Worm (Caenorhabditis elegans) whole organism, L1 larva: ENCODE data around the gene zyg-9.

Experiments used
- C04F5.9 ChIP-seq: sonication (generic microtip); optimal IDR thresholded peaks from 2 replicates; lab custom pipeline; 2016; ENCODE audit warnings: missing genetic modification characterization, missing compliant biosample characterization
- ama-1 ChIP-seq: fragments of 150-350 bp; optimal IDR thresholded peaks from 2 replicates; lab custom pipeline; 2014
- egl-27 ChIP-seq, 2 experiments: fragments of 150-350 bp in 1 of 2; sonication (generic microtip); optimal IDR thresholded peaks; 3 replicates each; lab custom pipeline; 2017 to 2018; ENCODE audit warnings: missing biosample characterization in 2 of 2, missing genetic modification characterization in 2 of 2, missing genetic modification reagents in 2 of 2
- elt-2 ChIP-seq: sonication (generic microtip); optimal IDR thresholded peaks from 2 replicates; lab custom pipeline; 2016; ENCODE audit warnings: missing genetic modification characterization, mild to moderate bottlenecking, inconsistent platforms, missing compliant biosample characterization, missing genetic modification reagents
- elt-3 ChIP-seq, 6 experiments: fragments of 150-350 bp in 1 of 6; sonication (generic microtip); optimal IDR thresholded peaks; 2 replicates each; lab custom pipeline; 2017 to 2018; ENCODE audit warnings: missing biosample characterization in 6 of 6, missing genetic modification characterization in 6 of 6, inconsistent platforms in 1 of 6
- lin-14 ChIP-seq: fragments of 200-800 bp; sonication (Bioruptor generic); optimal IDR thresholded peaks from 2 replicates; lab custom pipeline; 2018; ENCODE audit warnings: mild to moderate bottlenecking, missing genetic modification characterization, moderate library complexity, missing compliant biosample characterization
- lsy-2 ChIP-seq, 2 experiments: fragments of 150-350 bp; optimal IDR thresholded peaks; 2 replicates each; lab custom pipeline; 2014; ENCODE audit warnings: missing biosample characterization in 2 of 2, missing genetic modification characterization in 2 of 2
- mdl-1 ChIP-seq, 2 experiments: fragments of 150-350 bp; optimal IDR thresholded peaks; 2 replicates each; lab custom pipeline; 2014 to 2017; ENCODE audit warnings: missing biosample characterization in 2 of 2, missing genetic modification characterization in 2 of 2, inconsistent platforms in 1 of 2
- nhr-19 ChIP-seq: fragments of 200-800 bp; sonication (Bioruptor generic); conservative IDR thresholded peaks from 2 replicates; pipeline ENCODE4 v1.3.6; 2022; ENCODE audit warnings: missing genetic modification characterization, missing compliant biosample characterization
- nhr-28 ChIP-seq: fragments of 150-350 bp; optimal IDR thresholded peaks from 2 replicates; lab custom pipeline; 2014; ENCODE audit warnings: missing biosample characterization, missing genetic modification characterization
- nhr-71 ChIP-seq: sonication (generic microtip); optimal IDR thresholded peaks from 2 replicates; lab custom pipeline; 2016; ENCODE audit warnings: mild to moderate bottlenecking, missing genetic modification characterization, moderate library complexity, missing compliant biosample characterization
- tbx-2 ChIP-seq: sonication (generic microtip); optimal IDR thresholded peaks from 2 replicates; lab custom pipeline; 2016; ENCODE audit warnings: missing genetic modification characterization, missing compliant biosample characterization
- xbp-1 ChIP-seq: sonication (generic microtip); optimal IDR thresholded peaks from 2 replicates; lab custom pipeline; 2016; ENCODE audit warnings: missing genetic modification characterization, missing compliant biosample characterization
- ztf-11 ChIP-seq, 2 experiments: sonication (generic microtip); optimal IDR thresholded peaks; 2 replicates each; lab custom pipeline; 2016 to 2017; ENCODE audit warnings: missing genetic modification characterization in 2 of 2, missing biosample characterization in 1 of 2, missing compliant biosample characterization in 1 of 2

zyg-9 gene

DNA sequence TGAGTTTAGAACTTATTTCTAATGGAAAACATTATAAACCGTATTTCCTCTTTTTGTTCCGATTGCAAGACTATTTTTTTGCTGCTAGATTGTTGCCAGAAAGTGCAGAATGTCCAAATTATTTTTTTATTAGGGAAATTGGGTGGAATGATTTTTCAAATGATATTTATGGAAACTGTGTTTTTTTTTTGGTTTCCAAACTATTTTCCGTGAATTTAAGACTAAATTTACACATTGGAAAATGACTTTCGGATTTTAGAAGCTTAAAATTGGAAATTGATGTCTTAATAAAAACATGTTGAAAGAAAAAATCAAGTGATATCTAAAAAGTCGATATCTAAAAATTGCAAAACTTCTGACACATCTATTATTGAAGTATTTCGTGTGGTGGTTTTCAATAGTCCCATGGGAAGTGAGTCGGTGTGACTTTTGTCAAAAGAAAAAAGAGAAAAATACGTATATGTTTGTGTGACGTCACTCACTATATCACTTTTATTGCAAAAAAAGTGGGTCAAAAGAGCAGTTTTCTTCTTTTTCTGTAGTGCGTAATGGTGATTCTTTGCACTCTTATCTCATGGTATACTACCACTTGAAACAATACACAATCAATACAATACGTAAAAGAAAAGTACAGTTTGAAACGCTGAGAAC is 46.6 kb downstream of the zyg-9 start:
- TF ChIP-seq mdl-1 (tag; optimal IDR thresholded peaks at IDR 0.05; lab: Kevin White, UChicago) (no peak), tbx-2 (tag; lab: Kevin White, UChicago) (no peak), nhr-71 (peak; percentile 23), ama-1 (lab: Kevin White, UChicago) (no peak), lsy-2 (tag; optimal IDR thresholded peaks at IDR 0.05; lab: Kevin White, UChicago) (peak in 1 of 2 experiments; percentile 13), xbp-1 (tag; lab: Kevin White, UChicago) (no peak), lin-14 (GFP tag; lab: Kevin White, UChicago) (peak; percentile 58), ztf-11 (tag; optimal IDR thresholded peaks at IDR 0.05; lab: Kevin White, UChicago) (no peak), nhr-28 (tag; lab: Kevin White, UChicago) (no peak), egl-27 (tag; optimal IDR thresholded peaks at IDR 0.05; lab: Kevin White, UChicago) (no peak)

ce11 chrII:8506759-8507158 is 49.1 kb downstream of the zyg-9 start:
- peak; percentile 14 for TF ChIP-seq elt-2 (tag; lab: Kevin White, UChicago)
- no peak for TF ChIP-seq elt-3 (tag; optimal IDR thresholded peaks at IDR 0.05; lab: Kevin White, UChicago)

ce11 chrII:8508956-8509355 is 51.3 kb downstream of the zyg-9 start, which contains the start of gene T13H5.1:
Gene T13H5.1, minus strand, starts transcription at chrII:8509056.
- TF ChIP-seq C04F5.9 (tag; lab: Kevin White, UChicago) (no peak), nhr-19 (GFP tag; lab: Robert Waterston, UW) (no peak)
